Fruit fly (Drosophila melanogaster): ENCODE results near the gene Stip1.

The Stip1 gene

DNA sequence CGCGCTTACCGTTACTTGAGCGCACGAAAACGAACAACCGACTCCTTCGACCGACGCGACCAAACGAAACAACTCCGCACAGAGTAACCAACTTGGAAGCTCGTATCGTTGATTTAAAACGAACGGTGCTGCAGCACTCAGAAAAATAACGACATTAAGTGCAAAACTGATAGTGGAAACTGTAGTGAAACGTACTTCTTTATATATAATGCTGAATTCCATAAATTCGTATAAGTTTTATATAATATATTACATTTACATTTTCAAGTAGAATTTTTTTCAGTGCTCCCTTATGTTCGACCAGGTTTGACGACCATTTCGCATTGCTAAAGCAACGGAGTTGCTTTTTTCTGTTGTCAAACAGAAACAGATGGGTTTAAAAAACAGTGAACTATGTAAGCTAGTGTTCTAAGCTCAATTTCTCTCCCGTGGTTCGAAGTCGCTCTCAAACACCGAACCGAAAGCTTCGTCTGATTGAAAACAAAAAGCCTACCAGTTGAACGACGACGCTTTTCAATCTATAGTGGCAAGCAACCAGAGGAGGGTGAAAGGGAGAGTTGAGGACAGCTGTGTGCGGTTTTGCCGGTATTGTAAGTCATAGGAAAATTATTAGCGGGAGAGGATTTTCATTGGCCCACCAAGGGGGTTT, 27.4 kb upstream of the Stip1 start, which contains the start of gene CG17075 (continued):
- TF ChIP-seq unpg (GFP tag; optimal IDR thresholded peaks at IDR 0.05) (peak; percentile 96), CG12104 (GFP tag; optimal IDR thresholded peaks at IDR 0.05) (peak; percentile 92), Lpt (GFP tag; optimal IDR thresholded peaks at IDR 0.05) (no peak), tna (GFP tag; IDR thresholded peaks at IDR 0.05; ENCODE audit: partially characterized antibody) (no peak), CG10462 (GFP tag; optimal IDR thresholded peaks at IDR 0.05) (peak; percentile 88), ssp (GFP tag; IDR thresholded peaks at IDR 0.05) (peak; percentile 85), CG10274 (GFP tag; optimal IDR thresholded peaks at IDR 0.05) (peak; percentile 64), repo (GFP tag; optimal IDR thresholded peaks at IDR 0.05) (peak; percentile 55), aop (GFP tag; IDR thresholded peaks at IDR 0.05) (peak; percentile 83; the same call in 1 of the 2 replicates), Stat92E (GFP tag; optimal IDR thresholded peaks at IDR 0.05) (peak in 1 of 3 experiments; percentile 16), Max (GFP tag; optimal IDR thresholded peaks at IDR 0.05) (peak; percentile 95), CG17328 (GFP tag; IDR thresholded peaks at IDR 0.05) (peak; percentile 96), CG31365 (tag; optimal IDR thresholded peaks at IDR 0.05) (peak; percentile 69), CG10959 (GFP tag; IDR thresholded peaks at IDR 0.05) (peak; percentile 77), Six4 (GFP tag; optimal IDR thresholded peaks at IDR 0.05) (peak; percentile 86), bowl (GFP tag; IDR thresholded peaks at IDR 0.05) (peak; percentile 88), D19A (tag; optimal IDR thresholded peaks at IDR 0.05) (peak; percentile 89), Spps (tag; optimal IDR thresholded peaks at IDR 0.05) (peak; percentile 64), caup (GFP tag; optimal IDR thresholded peaks at IDR 0.05; ENCODE audit: severe bottlenecking) (peak; percentile 96), CG4820 (GFP tag; optimal IDR thresholded peaks at IDR 0.05) (peak; percentile 89), fd96Cb (tag; optimal IDR thresholded peaks at IDR 0.05) (peak; percentile 93), CG4282 (GFP tag; optimal IDR thresholded peaks at IDR 0.05) (no peak), tgo (GFP tag; IDR thresholded peaks at IDR 0.05) (peak; percentile 96), lmd (GFP tag; IDR thresholded peaks at IDR 0.05) (peak; percentile 96), h (optimal IDR thresholded peaks at IDR 0.05) (no peak), Bdp1 (GFP tag; optimal IDR thresholded peaks at IDR 0.05) (peak; percentile 77), MTF-1 (GFP tag; optimal IDR thresholded peaks at IDR 0.05; ENCODE audit: borderline replicate concordance) (peak; percentile 69), ATbp (GFP tag; optimal IDR thresholded peaks at IDR 0.05) (peak; percentile 96), PHDP (tag; optimal IDR thresholded peaks at IDR 0.05) (peak; percentile 96), CG6813 (GFP tag; optimal IDR thresholded peaks at IDR 0.05) (peak; percentile 89), NK7.1 (GFP tag; optimal IDR thresholded peaks at IDR 0.05) (peak; percentile 39), mam (GFP tag; optimal IDR thresholded peaks at IDR 0.05) (peak; percentile 88), CG18011 (GFP tag; optimal IDR thresholded peaks at IDR 0.05) (peak; percentile 85), Oli (tag; optimal IDR thresholded peaks at IDR 0.05) (peak; percentile 94), CG7357 (GFP tag; IDR thresholded peaks at IDR 0.05) (peak; percentile 88), CG16813 (GFP tag; IDR thresholded peaks at IDR 0.05; ENCODE audit: partially characterized antibody) (no peak), Neu2 (GFP tag; optimal IDR thresholded peaks at IDR 0.05; ENCODE audit: borderline replicate concordance) (no peak), pan (optimal IDR thresholded peaks at IDR 0.05) (no peak), pan (GFP tag; optimal IDR thresholded peaks at IDR 0.05 in 1 of 2, IDR thresholded peaks at IDR 0.05 in 1 of 2) (peak in 1 of 2 experiments; percentile 97), toy (GFP tag; IDR thresholded peaks at IDR 0.05) (peak; percentile 85), CG9727 (GFP tag; optimal IDR thresholded peaks at IDR 0.05) (peak; percentile 94), CG1647 (GFP tag; optimal IDR thresholded peaks at IDR 0.05) (peak; percentile 72), CG12071 (GFP tag; optimal IDR thresholded peaks at IDR 0.05) (peak; percentile 88), Myb (GFP tag; optimal IDR thresholded peaks at IDR 0.05) (peak; percentile 50), CG18262 (tag; optimal IDR thresholded peaks at IDR 0.05) (peak; percentile 89), Pdp1 (GFP tag; optimal IDR thresholded peaks at IDR 0.05) (peak; percentile 85 to 88), tx (GFP tag; optimal IDR thresholded peaks at IDR 0.05) (peak; percentile 78), Hr78 (GFP tag; optimal IDR thresholded peaks at IDR 0.05) (no peak), shn (GFP tag; optimal IDR thresholded peaks at IDR 0.05) (peak; percentile 48)
